Fruit fly (Drosophila melanogaster) whole organism, larva: ENCODE results near the gene rno.

Experiments
- noc ChIP-seq: fragments of 200-800 bp; sonication (Bioruptor generic); optimal IDR thresholded peaks from 3 replicates; lab custom pipeline; 2019; ENCODE audit warnings: missing biosample characterization, mild to moderate bottlenecking, missing genetic modification characterization, moderate library complexity

rno gene

dm6 chr3L:165981-166788, 33.4 kb downstream of the rno start:
- TF ChIP-seq noc (tag; lab: Kevin White, UChicago): no peak

- no peak for TF ChIP-seq noc (tag; lab: Kevin White, UChicago)
Observed at dm6 chr3L:161833-162587, 37.6 kb downstream of the rno start.

- TF ChIP-seq noc (tag; lab: Kevin White, UChicago): peak; percentile 32
Observed at dm6 chr3L:160446-161094, 39.0 kb downstream of the rno start.

- no peak for TF ChIP-seq noc (tag; lab: Kevin White, UChicago)
Observed at dm6 chr3L:159406-160084, 40.0 kb downstream of the rno start.

- TF ChIP-seq noc (tag; lab: Kevin White, UChicago): no peak
Observed at dm6 chr3L:157674-158179, 41.8 kb downstream of the rno start.

- peak; percentile 70 for TF ChIP-seq noc (tag; lab: Kevin White, UChicago)
Observed at dm6 chr3L:156591-157303, 42.8 kb downstream of the rno start.

dm6 chr3L:153670-154069, 45.9 kb downstream of the rno start:
- no peak for TF ChIP-seq noc (tag; lab: Kevin White, UChicago)

- TF ChIP-seq noc (tag; lab: Kevin White, UChicago): no peak
Observed at dm6 chr3L:152489-152888, 47.1 kb downstream of the rno start, which contains the start of the genes Dic61B and p130CAS. Dic61B (minus strand) TSS chr3L:152589. p130CAS (plus strand) TSS chr3L:152884.

- no peak for TF ChIP-seq noc (tag; lab: Kevin White, UChicago)
Observed at dm6 chr3L:145998-146576, 53.5 kb downstream of the rno start, which contains the start of gene CG6845. CG6845 (plus strand) TSS chr3L:146433.

dm6 chr3L:140838-141559, 58.6 kb downstream of the rno start:
- TF ChIP-seq noc (tag; lab: Kevin White, UChicago): no peak

- TF ChIP-seq noc (tag; lab: Kevin White, UChicago): no peak
Observed at dm6 chr3L:139574-140567, 59.7 kb downstream of the rno start.

dm6 chr3L:137596-138169, 61.9 kb downstream of the rno start:
- no peak for TF ChIP-seq noc (tag; lab: Kevin White, UChicago)
